Worm (Caenorhabditis elegans) whole organism, L2 larva: ENCODE measurements around the gene lin-29.

Source experiments
- C34F6.9 ChIP-seq: fragments of 150-350 bp; optimal IDR thresholded peaks from 2 replicates; lab custom pipeline; 2014; ENCODE audit warnings: missing biosample characterization, missing genetic modification characterization
- F13H6.1 ChIP-seq: sonication (generic microtip); optimal IDR thresholded peaks from 2 replicates; lab custom pipeline; 2016; ENCODE audit warnings: missing genetic modification characterization, missing compliant biosample characterization
- R02D3.7 ChIP-seq: fragments of 150-350 bp; optimal IDR thresholded peaks from 2 replicates; lab custom pipeline; 2014; ENCODE audit warnings: missing biosample characterization, missing genetic modification characterization
- Y55F3AM.14 ChIP-seq: fragments of 200-800 bp; sonication (Bioruptor generic); optimal IDR thresholded peaks from 2 replicates; lab custom pipeline; 2018; ENCODE audit warnings: mild to moderate bottlenecking, missing genetic modification characterization, missing compliant biosample characterization
- ZK546.5 ChIP-seq: sonication (generic microtip); optimal IDR thresholded peaks from 2 replicates; lab custom pipeline; 2017; ENCODE audit warnings: missing biosample characterization, missing genetic modification characterization
- alr-1 ChIP-seq: fragments of 150-350 bp; optimal IDR thresholded peaks from 2 replicates; lab custom pipeline; 2014; ENCODE audit warnings: missing biosample characterization, missing genetic modification characterization
- aly-2 ChIP-seq: fragments of 150-350 bp; optimal IDR thresholded peaks from 2 replicates; lab custom pipeline; 2014; ENCODE audit warnings: missing biosample characterization, missing genetic modification characterization
- ama-1 ChIP-seq: fragments of 150-350 bp; optimal IDR thresholded peaks from 2 replicates; lab custom pipeline; 2018; ENCODE audit warnings: inconsistent platforms
- ceh-16 ChIP-seq: fragments of 150-350 bp; optimal IDR thresholded peaks from 2 replicates; lab custom pipeline; 2014; ENCODE audit warnings: missing biosample characterization, missing genetic modification characterization
- ceh-82 ChIP-seq: fragments of 150-350 bp; optimal IDR thresholded peaks from 2 replicates; lab custom pipeline; 2014; ENCODE audit warnings: missing biosample characterization, missing genetic modification characterization
- dmd-4 ChIP-seq: sonication (generic microtip); optimal IDR thresholded peaks from 2 replicates; lab custom pipeline; 2017; ENCODE audit warnings: missing biosample characterization, missing genetic modification characterization
- egl-27 ChIP-seq: sonication (generic microtip); optimal IDR thresholded peaks from 3 replicates; lab custom pipeline; 2017; ENCODE audit warnings: missing biosample characterization, missing genetic modification reagents, missing genetic modification characterization
- elt-1 ChIP-seq: fragments of 150-350 bp; optimal IDR thresholded peaks from 2 replicates; lab custom pipeline; 2014; ENCODE audit warnings: missing biosample characterization, missing genetic modification characterization
- elt-3 ChIP-seq: sonication (generic microtip); optimal IDR thresholded peaks from 2 replicates; lab custom pipeline; 2017; ENCODE audit warnings: missing biosample characterization, missing genetic modification characterization
- fos-1 ChIP-seq: fragments of 150-350 bp; optimal IDR thresholded peaks from 2 replicates; lab custom pipeline; 2014; ENCODE audit warnings: missing biosample characterization, missing genetic modification characterization
- lin-11 ChIP-seq: fragments of 150-350 bp; sonication (generic microtip); optimal IDR thresholded peaks from 2 replicates; lab custom pipeline; 2014; ENCODE audit warnings: missing biosample characterization, missing genetic modification characterization, inconsistent platforms, mixed read lengths
- lin-39 ChIP-seq: fragments of 150-350 bp; optimal IDR thresholded peaks from 2 replicates; lab custom pipeline; 2014; ENCODE audit warnings: missing biosample characterization, missing genetic modification reagents, missing genetic modification characterization
- mab-5 ChIP-seq: fragments of 150-350 bp; optimal IDR thresholded peaks from 2 replicates; lab custom pipeline; 2014; ENCODE audit warnings: missing biosample characterization, missing genetic modification characterization
- mbf-1 ChIP-seq: sonication (generic microtip); optimal IDR thresholded peaks from 2 replicates; lab custom pipeline; 2017; ENCODE audit warnings: missing biosample characterization, missing genetic modification characterization
- mdl-1 ChIP-seq, 2 experiments: fragments of 150-350 bp in 1 of 2; sonication (generic microtip) in 1 of 2; optimal IDR thresholded peaks; 2 replicates each; lab custom pipeline; 2017; ENCODE audit warnings: missing biosample characterization in 2 of 2, missing genetic modification characterization in 2 of 2
- nhr-11 ChIP-seq: fragments of 150-350 bp; optimal IDR thresholded peaks from 2 replicates; lab custom pipeline; 2014; ENCODE audit warnings: missing biosample characterization, missing genetic modification characterization
- nhr-12 ChIP-seq: fragments of 150-350 bp; optimal IDR thresholded peaks from 2 replicates; lab custom pipeline; 2014; ENCODE audit warnings: missing biosample characterization, missing genetic modification characterization
- nhr-129 ChIP-seq: fragments of 150-350 bp; optimal IDR thresholded peaks from 2 replicates; lab custom pipeline; 2014; ENCODE audit warnings: missing biosample characterization, missing genetic modification characterization
- nhr-23 ChIP-seq: fragments of 150-350 bp; optimal IDR thresholded peaks from 2 replicates; lab custom pipeline; 2014; ENCODE audit warnings: missing biosample characterization, missing genetic modification reagents, missing genetic modification characterization
- nhr-237 ChIP-seq: fragments of 150-350 bp; optimal IDR thresholded peaks from 2 replicates; lab custom pipeline; 2014; ENCODE audit warnings: missing biosample characterization, missing genetic modification characterization
- nhr-25 ChIP-seq: fragments of 150-350 bp; sonication (generic microtip); optimal IDR thresholded peaks from 3 replicates; lab custom pipeline; 2014; ENCODE audit warnings: missing biosample characterization, missing genetic modification characterization
- nhr-6 ChIP-seq: fragments of 150-350 bp; optimal IDR thresholded peaks from 2 replicates; lab custom pipeline; 2014; ENCODE audit warnings: missing biosample characterization, missing genetic modification characterization
- peb-1 ChIP-seq: fragments of 150-350 bp; optimal IDR thresholded peaks from 2 replicates; lab custom pipeline; 2014; ENCODE audit warnings: missing biosample characterization, missing genetic modification characterization
- sem-4 ChIP-seq: fragments of 150-350 bp; optimal IDR thresholded peaks from 2 replicates; lab custom pipeline; 2014; ENCODE audit warnings: missing biosample characterization, missing genetic modification reagents, missing genetic modification characterization
- sma-9 ChIP-seq, 2 experiments: fragments of 150-350 bp in 1 of 2; sonication (generic microtip) in 1 of 2; optimal IDR thresholded peaks; 2 replicates each; lab custom pipeline; 2014 to 2016; ENCODE audit warnings: missing genetic modification characterization in 2 of 2, mild to moderate bottlenecking in 1 of 2, missing biosample characterization in 1 of 2, missing compliant biosample characterization in 1 of 2, missing genetic modification reagents in 1 of 2, moderate library complexity in 1 of 2
- snpc-4 ChIP-seq: fragments of 150-350 bp; optimal IDR thresholded peaks from 2 replicates; lab custom pipeline; 2014; ENCODE audit warnings: missing biosample characterization, missing genetic modification characterization
- unc-39 ChIP-seq: fragments of 150-350 bp; optimal IDR thresholded peaks from 2 replicates; lab custom pipeline; 2014; ENCODE audit warnings: missing biosample characterization, missing genetic modification characterization
- unc-55 ChIP-seq: fragments of 150-350 bp; sonication (generic microtip); optimal IDR thresholded peaks from 3 replicates; lab custom pipeline; 2014; ENCODE audit warnings: missing biosample characterization, missing genetic modification reagents, missing genetic modification characterization
- zag-1 ChIP-seq: fragments of 150-350 bp; optimal IDR thresholded peaks from 2 replicates; lab custom pipeline; 2014; ENCODE audit warnings: missing biosample characterization, missing genetic modification characterization
- ztf-1 ChIP-seq: fragments of 200-800 bp; sonication (Bioruptor generic); conservative IDR thresholded peaks from 2 replicates; pipeline ENCODE4 v1.3.6; 2022; ENCODE audit warnings: missing genetic modification characterization, missing compliant biosample characterization

Gene lin-29

DNA sequence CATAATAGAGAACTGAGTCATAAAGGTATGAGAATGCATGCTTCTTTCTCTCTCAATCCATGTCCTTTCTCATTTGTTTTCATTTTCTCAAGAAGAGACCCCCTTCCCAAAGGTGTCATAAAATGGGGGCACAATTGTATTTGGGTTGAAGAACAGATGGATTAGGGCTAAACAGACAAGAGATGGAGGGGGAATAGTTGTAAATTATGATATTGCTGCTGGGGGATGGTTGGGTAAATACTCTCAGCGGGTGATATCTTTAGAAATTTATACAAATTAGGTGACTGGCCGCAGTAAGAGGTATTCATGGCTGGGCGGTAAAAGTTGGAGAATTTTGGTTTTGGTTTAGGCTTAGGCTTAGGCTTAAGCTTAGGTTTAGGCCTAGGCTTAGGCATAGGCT is 30.1 kb downstream of the lin-29 start:
- TF ChIP-seq elt-3 (tag; lab: Kevin White, UChicago) (no peak), egl-27 (tag; lab: Kevin White, UChicago) (no peak), C34F6.9 (tag; lab: Kevin White, UChicago) (no peak), nhr-25 (tag; lab: Kevin White, UChicago) (no peak), F13H6.1 (tag; lab: Kevin White, UChicago) (no peak), nhr-6 (tag; lab: Kevin White, UChicago) (no peak), nhr-23 (tag; lab: Kevin White, UChicago) (no peak), dmd-4 (tag; lab: Kevin White, UChicago) (no peak), aly-2 (tag; lab: Kevin White, UChicago) (no peak)
- TF ChIP-seq, all 48 proteins: peak for 0

DNA sequence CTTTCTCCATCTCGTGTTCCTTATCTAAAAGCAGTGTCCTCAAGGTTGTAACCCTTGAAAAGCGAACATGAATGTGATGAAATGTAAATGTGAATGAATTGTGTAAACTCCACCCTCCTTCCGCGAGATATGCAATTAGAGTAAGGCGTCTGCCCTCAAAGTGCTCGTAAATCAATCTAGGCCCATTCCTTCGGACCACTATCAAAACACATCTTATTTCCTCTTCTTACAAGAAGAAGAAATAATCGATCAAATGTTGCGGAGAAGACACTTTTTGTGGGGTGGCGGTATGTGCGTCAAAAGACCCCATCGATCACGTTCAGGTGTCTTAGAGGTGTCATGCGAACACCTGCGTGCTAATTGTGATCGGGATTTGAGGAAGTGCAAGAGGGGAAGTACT is 32.9 kb downstream of the lin-29 start:
- TF ChIP-seq mab-5 (tag; lab: Kevin White, UChicago) (peak; percentile 26), ama-1 (lab: Kevin White, UChicago) (no peak)

DNA sequence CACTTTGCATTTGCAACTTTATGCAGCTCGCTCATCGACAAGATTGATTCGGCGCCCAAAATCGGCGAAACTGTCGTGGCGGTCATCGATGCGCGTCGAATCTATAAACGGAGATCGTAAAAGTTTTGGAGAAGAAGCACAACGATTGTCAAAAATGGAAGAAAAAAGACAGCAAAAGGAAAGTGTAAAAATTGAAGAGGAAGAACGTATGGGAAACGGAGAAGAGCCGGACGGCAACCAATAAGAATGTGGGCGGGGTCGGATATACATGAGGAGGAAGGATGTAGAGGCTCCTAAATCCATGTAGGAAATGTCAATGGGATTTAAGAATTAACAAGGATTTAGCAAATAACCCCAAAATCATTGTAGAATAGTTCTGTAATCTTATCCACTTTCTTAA is 34.0 kb downstream of the lin-29 start, which contains the start of gene vab-23:
Gene vab-23, minus strand, starts transcription at position 101 of the 400 bp plus-strand sequence.
- TF ChIP-seq elt-3 (tag; lab: Kevin White, UChicago), result no peak
- TF ChIP-seq lin-39, result no peak
- TF ChIP-seq snpc-4 (tag; lab: Kevin White, UChicago), result no peak
- no peak for TF ChIP-seq sma-9 (GFP tag; optimal IDR thresholded peaks at IDR 0.05; lab: Kevin White, UChicago)
- no peak for TF ChIP-seq sma-9 (tag; optimal IDR thresholded peaks at IDR 0.05; lab: Kevin White, UChicago)
- TF ChIP-seq ceh-16, result no peak
- no peak for TF ChIP-seq mbf-1 (tag; lab: Kevin White, UChicago)
- TF ChIP-seq dmd-4 (tag; lab: Kevin White, UChicago), result no peak
- no peak for TF ChIP-seq nhr-129
- no peak for TF ChIP-seq ama-1 (lab: Kevin White, UChicago)
- no peak for TF ChIP-seq nhr-25 (tag; lab: Kevin White, UChicago)
- no peak for TF ChIP-seq mdl-1 (tag; optimal IDR thresholded peaks at IDR 0.05; lab: Kevin White, UChicago)
- no peak for TF ChIP-seq elt-1 (tag; lab: Kevin White, UChicago)
- TF ChIP-seq ztf-1 (GFP tag; lab: Robert Waterston, UW), result no peak
- TF ChIP-seq mab-5 (tag; lab: Kevin White, UChicago), result no peak
- TF ChIP-seq nhr-23 (tag; lab: Kevin White, UChicago), result no peak

DNA sequence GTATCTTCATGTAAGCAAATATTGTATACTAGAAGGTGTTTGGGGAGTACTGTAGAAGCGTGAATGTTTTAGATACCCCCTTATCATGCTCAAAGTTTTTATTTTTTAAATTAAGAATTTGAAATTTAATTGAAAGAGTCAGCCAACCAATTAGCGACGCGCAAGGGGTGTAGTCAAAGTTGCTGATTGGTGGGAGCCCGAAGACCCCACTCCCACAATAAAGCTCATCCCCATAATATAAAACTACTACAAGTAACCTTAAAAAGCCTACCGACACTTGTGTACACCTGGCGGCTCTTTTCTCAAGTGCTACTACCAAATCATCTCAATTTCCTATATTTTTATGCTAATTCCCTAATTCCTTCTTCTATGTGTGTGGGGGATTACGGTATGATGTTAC is 35.4 kb downstream of the lin-29 start:
- no peak for TF ChIP-seq mdl-1 (tag; optimal IDR thresholded peaks at IDR 0.05; lab: Kevin White, UChicago)
- TF ChIP-seq ZK546.5 (tag; lab: Kevin White, UChicago), result no peak
- no peak for TF ChIP-seq nhr-11 (tag; lab: Kevin White, UChicago)
- no peak for TF ChIP-seq R02D3.7
- TF ChIP-seq sma-9 (GFP tag; optimal IDR thresholded peaks at IDR 0.05; lab: Kevin White, UChicago), result no peak
- TF ChIP-seq sma-9 (tag; optimal IDR thresholded peaks at IDR 0.05; lab: Kevin White, UChicago), result no peak
- TF ChIP-seq egl-27 (tag; lab: Kevin White, UChicago), result no peak
- TF ChIP-seq unc-55, result no peak
- no peak for TF ChIP-seq elt-1 (tag; lab: Kevin White, UChicago)
- TF ChIP-seq alr-1 (tag; lab: Kevin White, UChicago), result no peak
- TF ChIP-seq fos-1 (tag; lab: Kevin White, UChicago), result no peak
- TF ChIP-seq ceh-82 (tag; lab: Kevin White, UChicago), result no peak
- no peak for TF ChIP-seq unc-39 (tag; lab: Kevin White, UChicago)
- no peak for TF ChIP-seq C34F6.9 (tag; lab: Kevin White, UChicago)
- no peak for TF ChIP-seq nhr-12 (tag; lab: Kevin White, UChicago)
- no peak for TF ChIP-seq aly-2 (tag; lab: Kevin White, UChicago)
- no peak for TF ChIP-seq mbf-1 (tag; lab: Kevin White, UChicago)
- TF ChIP-seq nhr-25 (tag; lab: Kevin White, UChicago), result no peak

DNA sequence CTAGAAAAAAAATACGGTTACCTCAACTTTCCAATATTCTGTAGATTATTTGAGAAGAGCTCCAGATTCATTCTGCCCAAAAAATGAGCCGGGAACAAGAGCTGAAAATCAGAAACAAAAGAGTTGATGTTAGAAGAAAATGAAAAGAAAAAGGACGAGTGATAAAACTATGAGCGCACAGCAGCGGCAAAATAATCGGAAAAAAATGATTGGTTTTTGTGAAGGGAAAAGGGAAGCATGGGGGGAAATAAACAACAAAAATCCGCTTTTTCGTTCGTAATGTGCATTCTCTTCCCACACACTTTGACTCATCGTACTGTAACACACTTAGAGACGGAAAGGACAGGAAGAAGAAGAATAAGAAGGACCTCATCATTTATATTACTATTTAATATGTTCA is 41.8 kb downstream of the lin-29 start, which contains the start of gene ZK930.2:
Gene ZK930.2, minus strand, starts transcription at position 101 of the 400 bp plus-strand sequence.
- no peak for TF ChIP-seq zag-1 (tag; lab: Kevin White, UChicago)
- no peak for TF ChIP-seq alr-1 (tag; lab: Kevin White, UChicago)
- TF ChIP-seq peb-1 (tag; lab: Kevin White, UChicago), result no peak
- TF ChIP-seq sem-4 (tag; lab: Kevin White, UChicago), result no peak
- no peak for TF ChIP-seq ztf-1 (GFP tag; lab: Robert Waterston, UW)
- no peak for TF ChIP-seq C34F6.9 (tag; lab: Kevin White, UChicago)
- no peak for TF ChIP-seq R02D3.7
- no peak for TF ChIP-seq ceh-16
- TF ChIP-seq fos-1 (tag; lab: Kevin White, UChicago), result no peak
- TF ChIP-seq Y55F3AM.14 (GFP tag; lab: Kevin White, UChicago), result no peak
- TF ChIP-seq lin-11 (tag; lab: Kevin White, UChicago), result no peak
- no peak for TF ChIP-seq nhr-237
- TF ChIP-seq, all 48 proteins: peak for 0
